Fruit fly (Drosophila melanogaster): ENCODE results near the gene Nufip.
A peak's percentile ranks its signal among the peaks of the same experiment; 100 is the strongest.

Nufip gene

DNA sequence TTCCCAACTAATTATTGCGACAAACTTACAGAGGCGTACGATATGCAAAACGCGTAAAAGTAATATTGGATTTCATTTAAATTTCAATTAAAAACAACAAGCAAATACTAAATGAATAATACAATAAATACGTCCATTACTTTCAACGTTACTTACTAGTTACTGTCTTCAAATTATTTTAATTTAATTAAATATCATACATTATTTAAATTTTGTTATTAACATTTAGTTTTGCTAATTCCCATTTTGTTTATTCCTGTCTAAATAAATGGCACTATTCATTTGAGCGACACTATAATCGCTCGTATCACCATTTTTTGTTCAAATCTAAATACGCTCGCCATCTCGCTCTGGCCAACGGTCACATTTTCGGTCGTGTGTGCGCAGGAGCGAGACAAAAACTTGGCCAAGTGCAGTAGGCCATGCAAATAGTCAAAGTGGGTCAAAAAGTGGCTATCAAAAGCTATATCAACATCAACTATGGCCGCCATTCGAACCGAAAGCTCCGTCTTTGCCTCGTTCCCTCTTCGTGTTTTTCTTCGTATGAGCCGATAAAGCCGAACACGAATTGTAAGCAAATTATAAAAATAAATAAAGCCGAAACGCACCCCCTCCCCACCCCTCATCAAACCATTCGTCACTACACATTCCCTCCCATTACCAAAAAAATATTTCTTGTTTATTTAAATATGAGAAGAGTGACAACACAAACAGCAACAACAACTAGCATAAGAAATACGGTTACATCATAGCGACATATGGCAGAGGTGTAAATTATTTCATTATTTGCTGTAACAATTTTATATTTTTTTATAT lies 41.2 kb upstream of the Nufip start (continued):
- TF ChIP-seq Hmx (GFP tag; optimal IDR thresholded peaks at IDR 0.05) (no peak), CG17612 (GFP tag; IDR thresholded peaks at IDR 0.05) (no peak), oc (tag; optimal IDR thresholded peaks at IDR 0.05) (peak; percentile 68), CG7928 (GFP tag; optimal IDR thresholded peaks at IDR 0.05) (peak; percentile 33), CHES-1-like (GFP tag; optimal IDR thresholded peaks at IDR 0.05) (no peak), Adf1 (GFP tag; IDR thresholded peaks at IDR 0.05) (peak; percentile 72), CG32772 (GFP tag; IDR thresholded peaks at IDR 0.05) (no peak), gfzf (GFP tag; optimal IDR thresholded peaks at IDR 0.05) (no peak), unc-4 (GFP tag; IDR thresholded peaks at IDR 0.05; ENCODE audit: partially characterized antibody) (no peak), CG8089 (GFP tag; optimal IDR thresholded peaks at IDR 0.05) (peak; percentile 24), Ets65A (GFP tag) (no peak), CG11723 (GFP tag; optimal IDR thresholded peaks at IDR 0.05) (peak; percentile 68), hb (GFP tag; IDR thresholded peaks at IDR 0.05; ENCODE audit: partially characterized antibody) (no peak), CG10209 (GFP tag; optimal IDR thresholded peaks at IDR 0.05) (peak; percentile 49), Six4 (GFP tag; optimal IDR thresholded peaks at IDR 0.05) (no peak), pros (GFP tag; optimal IDR thresholded peaks at IDR 0.05) (peak; percentile 53), Atf6 (GFP tag; IDR thresholded peaks at IDR 0.05) (peak; percentile 43; the same call in 1 of the 2 replicates), zen (tag; optimal IDR thresholded peaks at IDR 0.05) (no peak), CG6689 (GFP tag; IDR thresholded peaks at IDR 0.05) (peak; percentile 40; the same call in 1 of the 2 replicates), sim (GFP tag; IDR thresholded peaks at IDR 0.05) (no peak), ATbp (GFP tag; optimal IDR thresholded peaks at IDR 0.05) (peak; percentile 77), ara (GFP tag; IDR thresholded peaks at IDR 0.05) (peak; percentile 56; the same call in 1 of the 2 replicates), gce (GFP tag; IDR thresholded peaks at IDR 0.05) (peak; percentile 79; the same call in 2 of the 3 replicates), H2.0 (GFP tag; IDR thresholded peaks at IDR 0.05) (no peak), CG15514 (GFP tag; optimal IDR thresholded peaks at IDR 0.05) (peak; percentile 59), Mad (GFP tag; optimal IDR thresholded peaks at IDR 0.05) (no peak), ato (GFP tag; IDR thresholded peaks at IDR 0.05; ENCODE audit: partially characterized antibody) (no peak), Hr51 (GFP tag; optimal IDR thresholded peaks at IDR 0.05) (peak in 1 of 2 experiments; percentile 84), BEAF-32 (GFP tag; optimal IDR thresholded peaks at IDR 0.05) (no peak), trem (tag; optimal IDR thresholded peaks at IDR 0.05) (no peak), BtbVII (GFP tag; optimal IDR thresholded peaks at IDR 0.05) (peak; percentile 70), CG7839 (tag; optimal IDR thresholded peaks at IDR 0.05) (peak; percentile 18), Jarid2 (GFP tag; optimal IDR thresholded peaks at IDR 0.05) (peak; percentile 40), CG1529 (GFP tag; optimal IDR thresholded peaks at IDR 0.05) (peak; percentile 34), CG7271 (tag; optimal IDR thresholded peaks at IDR 0.05) (no peak), cas (GFP tag; IDR thresholded peaks at IDR 0.05) (no peak), hbn (GFP tag; IDR thresholded peaks at IDR 0.05; ENCODE audit: partially characterized antibody) (no peak), bsh (GFP tag; optimal IDR thresholded peaks at IDR 0.05) (peak in 1 of 2 experiments; percentile 5), CG2875 (GFP tag; optimal IDR thresholded peaks at IDR 0.05) (peak; percentile 63), CG11504 (tag; optimal IDR thresholded peaks at IDR 0.05) (peak; percentile 51), HLH54F (GFP tag; optimal IDR thresholded peaks at IDR 0.05) (peak; percentile 1), CG14050 (GFP tag; IDR thresholded peaks at IDR 0.05) (peak; percentile 44; the same call in 2 of the 3 replicates), TFAM (GFP tag; optimal IDR thresholded peaks at IDR 0.05) (no peak), CG14014 (GFP tag; IDR thresholded peaks at IDR 0.05) (no peak), CG8478 (optimal IDR thresholded peaks at IDR 0.05) (no peak), Bdp1 (GFP tag; optimal IDR thresholded peaks at IDR 0.05) (no peak), Sry-δ (GFP tag; optimal IDR thresholded peaks at IDR 0.05) (no peak), CG17912 (GFP tag; optimal IDR thresholded peaks at IDR 0.05) (peak; percentile 78)

Data from whole organism, embryonic.